Fruit fly (Drosophila melanogaster) whole organism, embryonic: ENCODE results near the gene CG8507.

Experiments
- Awh ChIP-seq: fragments of 200-800 bp; sonication (Bioruptor generic); IDR thresholded peaks from 2 replicates; pipeline ENCODE4, ENCODE4 v1.3.6; 2022; ENCODE audit warnings: missing biosample characterization, missing genetic modification characterization
- CG10267 ChIP-seq: fragments of 200-800 bp; sonication (Bioruptor generic); optimal IDR thresholded peaks from 2 replicates; lab custom pipeline; 2018; ENCODE audit warnings: missing biosample characterization, mild to moderate bottlenecking, missing genetic modification characterization, moderate library complexity
- CG10462 ChIP-seq: fragments of 200-800 bp; sonication (Bioruptor generic); optimal IDR thresholded peaks from 2 replicates; lab custom pipeline; 2016; ENCODE audit warnings: missing biosample characterization, missing genetic modification characterization
- CG10543 ChIP-seq: fragments of 200-800 bp; sonication (Bioruptor generic); optimal IDR thresholded peaks from 3 replicates; lab custom pipeline; 2017; ENCODE audit warnings: missing biosample characterization, mild to moderate bottlenecking, missing genetic modification characterization, moderate library complexity
- CG12071 ChIP-seq: fragments of 200-800 bp; sonication (Bioruptor generic); optimal IDR thresholded peaks from 3 replicates; lab custom pipeline; 2018; ENCODE audit warnings: missing biosample characterization, mild to moderate bottlenecking, missing genetic modification characterization
- CG12299 ChIP-seq: fragments of 200-800 bp; sonication (Bioruptor generic); optimal IDR thresholded peaks from 2 replicates; lab custom pipeline; 2018; ENCODE audit warnings: missing biosample characterization, mild to moderate bottlenecking, missing genetic modification characterization
- CG15479 ChIP-seq: fragments of 200-800 bp; sonication (Bioruptor generic); optimal IDR thresholded peaks from 3 replicates; lab custom pipeline; 2019; ENCODE audit warnings: missing biosample characterization, mild to moderate bottlenecking, missing genetic modification characterization, moderate library complexity
- CG16779 ChIP-seq: fragments of 200-800 bp; sonication (Bioruptor generic); IDR thresholded peaks from 2 replicates; pipeline ENCODE4 v1.3.6; 2022; ENCODE audit warnings: missing biosample characterization, missing genetic modification characterization
- CG17361 ChIP-seq: fragments of 200-800 bp; sonication (Bioruptor generic); IDR thresholded peaks from 3 replicates; pipeline ENCODE4 v1.3.6; 2022; ENCODE audit warnings: missing biosample characterization, missing genetic modification characterization
- CG17568 ChIP-seq: fragments of 200-800 bp; sonication (Bioruptor generic); optimal IDR thresholded peaks from 2 replicates; lab custom pipeline; 2018; ENCODE audit warnings: missing biosample characterization, mild to moderate bottlenecking, missing genetic modification characterization, moderate library complexity
- CG17802 ChIP-seq: fragments of 200-800 bp; sonication (Bioruptor generic); optimal IDR thresholded peaks from 2 replicates; lab custom pipeline; 2018; ENCODE audit warnings: missing biosample characterization, mild to moderate bottlenecking, missing genetic modification characterization, moderate library complexity
- CG18764 ChIP-seq: fragments of 200-800 bp; sonication (Bioruptor generic); optimal IDR thresholded peaks from 3 replicates; lab custom pipeline; 2016; ENCODE audit warnings: missing biosample characterization, missing genetic modification characterization
- CG32772 ChIP-seq: fragments of 200-800 bp; sonication (Bioruptor generic); IDR thresholded peaks from 2 replicates; pipeline ENCODE4 v1.3.6; 2022; ENCODE audit warnings: missing biosample characterization, missing genetic modification characterization
- CG43689 ChIP-seq: fragments of 200-800 bp; sonication (Bioruptor generic); IDR thresholded peaks from 2 replicates; pipeline ENCODE4 v1.3.6; 2022; ENCODE audit warnings: missing biosample characterization, missing genetic modification characterization
- CG4730 ChIP-seq: fragments of 200-800 bp; sonication (Bioruptor generic); IDR thresholded peaks from 2 replicates; pipeline ENCODE4 v1.3.6; 2022; ENCODE audit warnings: missing biosample characterization, missing genetic modification characterization
- CG4854 ChIP-seq: fragments of 200-800 bp; sonication (Bioruptor generic); optimal IDR thresholded peaks from 2 replicates; lab custom pipeline; 2016; ENCODE audit warnings: missing biosample characterization, missing genetic modification characterization, inconsistent platforms
- CG9932 ChIP-seq: fragments of 200-800 bp; sonication (Bioruptor generic); IDR thresholded peaks from 2 replicates; pipeline ENCODE4 v1.3.6; 2022; ENCODE audit warnings: missing biosample characterization, missing genetic modification characterization
- Dad ChIP-seq: fragments of 200-800 bp; sonication (Bioruptor generic); optimal IDR thresholded peaks from 3 replicates; lab custom pipeline; 2016; ENCODE audit warnings: missing biosample characterization, missing genetic modification characterization
- Deaf1 ChIP-seq: fragments of 200-800 bp; optimal IDR thresholded peaks from 3 replicates; lab custom pipeline; 2019; ENCODE audit warnings: missing biosample characterization, mild to moderate bottlenecking, missing genetic modification characterization, moderate library complexity
- Dfd ChIP-seq, 2 experiments: fragments of >200 bp; optimal IDR thresholded peaks; 2 replicates each; lab custom pipeline; 2017; ENCODE audit warnings: missing biosample characterization in 2 of 2, missing genetic modification characterization in 2 of 2
- Doc3 ChIP-seq: fragments of 200-800 bp; sonication (Bioruptor generic); IDR thresholded peaks from 3 replicates; pipeline ENCODE4 v1.3.6; 2022; ENCODE audit warnings: missing biosample characterization, missing genetic modification characterization; ENCODE audit not compliant: partially characterized antibody
- Drgx ChIP-seq: fragments of 200-800 bp; sonication (Bioruptor generic); IDR thresholded peaks from 2 replicates; pipeline ENCODE4 v1.3.6; 2022; ENCODE audit warnings: missing biosample characterization, missing genetic modification characterization
- Fer1 ChIP-seq: fragments of 200-800 bp; sonication (Bioruptor generic); optimal IDR thresholded peaks from 2 replicates; lab custom pipeline; 2017; ENCODE audit warnings: missing biosample characterization, mild to moderate bottlenecking, missing genetic modification characterization
- Gsc ChIP-seq: fragments of 200-800 bp; sonication (Bioruptor generic); IDR thresholded peaks from 2 replicates; pipeline ENCODE4 v1.3.6; 2022; ENCODE audit warnings: missing biosample characterization, missing genetic modification characterization
- H15 ChIP-seq: fragments of 200-800 bp; sonication (Bioruptor generic); IDR thresholded peaks from 3 replicates; pipeline ENCODE4 v1.3.6; 2022; ENCODE audit warnings: missing biosample characterization, missing genetic modification characterization
- HLH3B ChIP-seq: fragments of 200-800 bp; sonication (Bioruptor generic); IDR thresholded peaks from 2 replicates; pipeline ENCODE4 v1.3.6; 2022; ENCODE audit warnings: missing biosample characterization, missing genetic modification characterization
- MESR4 ChIP-seq: fragments of 200-800 bp; sonication (Bioruptor generic); optimal IDR thresholded peaks from 2 replicates; lab custom pipeline; 2018; ENCODE audit warnings: missing biosample characterization, mild to moderate bottlenecking, missing genetic modification characterization, moderate library complexity
- Meics ChIP-seq: fragments of 200-800 bp; sonication (Bioruptor generic); optimal IDR thresholded peaks from 2 replicates; lab custom pipeline; 2017; ENCODE audit warnings: missing biosample characterization, mild to moderate bottlenecking, missing genetic modification characterization
- Nf-YC ChIP-seq: fragments of 200-800 bp; optimal IDR thresholded peaks from 3 replicates; lab custom pipeline; 2019; ENCODE audit warnings: missing biosample characterization, mild to moderate bottlenecking, missing genetic modification characterization, moderate library complexity
- Oaz ChIP-seq: fragments of 200-800 bp; sonication (Bioruptor generic); IDR thresholded peaks from 2 replicates; pipeline ENCODE4 v1.3.6; 2022; ENCODE audit warnings: missing biosample characterization, missing genetic modification characterization
- PHDP ChIP-seq: fragments of 200-800 bp; sonication (Bioruptor generic); optimal IDR thresholded peaks from 3 replicates; lab custom pipeline; 2018; ENCODE audit warnings: missing biosample characterization, mild to moderate bottlenecking, missing genetic modification characterization, moderate library complexity
- Rx ChIP-seq: fragments of 200-800 bp; sonication (Bioruptor generic); IDR thresholded peaks from 2 replicates; pipeline ENCODE4 v1.3.6; 2022; ENCODE audit warnings: missing biosample characterization, missing genetic modification characterization
- Six4 ChIP-seq: fragments of 200-800 bp; sonication (Bioruptor generic); optimal IDR thresholded peaks from 2 replicates; lab custom pipeline; 2016; ENCODE audit warnings: missing biosample characterization, missing genetic modification characterization
- ac ChIP-seq: fragments of 200-800 bp; sonication (Bioruptor generic); optimal IDR thresholded peaks from 3 replicates; lab custom pipeline; 2017; ENCODE audit warnings: missing biosample characterization, mild to moderate bottlenecking, missing genetic modification characterization
- bigmax ChIP-seq: fragments of 200-800 bp; sonication (Bioruptor generic); optimal IDR thresholded peaks from 2 replicates; lab custom pipeline; 2018; ENCODE audit warnings: missing biosample characterization, mild to moderate bottlenecking, missing genetic modification characterization
- cas ChIP-seq: fragments of 200-800 bp; sonication (Bioruptor generic); IDR thresholded peaks from 2 replicates; pipeline ENCODE4 v1.3.6; 2022; ENCODE audit warnings: missing biosample characterization, missing genetic modification characterization
- chn ChIP-seq: fragments of 200-800 bp; sonication (Bioruptor generic); optimal IDR thresholded peaks from 2 replicates; lab custom pipeline; 2016; ENCODE audit warnings: missing biosample characterization, missing genetic modification characterization
- crp ChIP-seq, 2 experiments: fragments of 200-800 bp; sonication (Bioruptor generic); optimal IDR thresholded peaks; 2 replicates in 1 of 2; 3 replicates in 1 of 2; lab custom pipeline; 2017; ENCODE audit warnings: missing biosample characterization in 2 of 2, missing genetic modification characterization in 2 of 2, mild to moderate bottlenecking in 1 of 2, moderate library complexity in 1 of 2
- danr ChIP-seq: fragments of 200-800 bp; sonication (Bioruptor generic); IDR thresholded peaks from 2 replicates; pipeline ENCODE4 v1.3.6; 2022; ENCODE audit warnings: missing biosample characterization, missing genetic modification characterization
- gt ChIP-seq: fragments of 200-800 bp; sonication (Bioruptor generic); IDR thresholded peaks from 2 replicates; pipeline ENCODE4 v1.3.6; 2022; ENCODE audit warnings: missing biosample characterization, missing genetic modification characterization
- h ChIP-seq: fragments of >200 bp; optimal IDR thresholded peaks from 2 replicates; lab custom pipeline; 2017
- ken ChIP-seq: fragments of 200-800 bp; sonication (Bioruptor generic); IDR thresholded peaks from 3 replicates; pipeline ENCODE4 v1.3.6; 2022; ENCODE audit warnings: missing biosample characterization, missing genetic modification characterization
- nerfin-2 ChIP-seq: fragments of 200-800 bp; sonication (Bioruptor generic); IDR thresholded peaks from 2 replicates; pipeline ENCODE4 v1.3.6; 2022; ENCODE audit warnings: missing biosample characterization, missing genetic modification characterization; ENCODE audit not compliant: partially characterized antibody
- nmo ChIP-seq: fragments of 200-800 bp; sonication (Bioruptor generic); optimal IDR thresholded peaks from 2 replicates; lab custom pipeline; 2018; ENCODE audit warnings: missing biosample characterization, mild to moderate bottlenecking, missing genetic modification characterization, moderate library complexity
- oc ChIP-seq: fragments of 200-800 bp; sonication (Bioruptor generic); optimal IDR thresholded peaks from 2 replicates; lab custom pipeline; 2018; ENCODE audit warnings: missing biosample characterization, mild to moderate bottlenecking, missing genetic modification characterization, moderate library complexity
- pfk ChIP-seq: fragments of 200-800 bp; sonication (Bioruptor generic); optimal IDR thresholded peaks from 2 replicates; lab custom pipeline; 2018; ENCODE audit warnings: missing biosample characterization, mild to moderate bottlenecking, missing genetic modification characterization, moderate library complexity
- row ChIP-seq: fragments of 200-800 bp; sonication (Bioruptor generic); IDR thresholded peaks from 3 replicates; pipeline ENCODE4 v1.3.6; 2022; ENCODE audit warnings: missing biosample characterization, missing genetic modification characterization
- sd ChIP-seq: fragments of 200-800 bp; sonication (Bioruptor generic); optimal IDR thresholded peaks from 3 replicates; lab custom pipeline; 2018; ENCODE audit warnings: missing biosample characterization, mild to moderate bottlenecking, missing genetic modification characterization, moderate library complexity
- sens ChIP-seq: fragments of 200-800 bp; sonication (Bioruptor generic); peaks from one replicate; lab custom pipeline; 2016; ENCODE audit warnings: missing biosample characterization, missing genetic modification characterization
- sens-2 ChIP-seq: fragments of 200-800 bp; sonication (Bioruptor generic); IDR thresholded peaks from 2 replicates; pipeline ENCODE4 v1.3.6; 2022; ENCODE audit warnings: missing biosample characterization, missing genetic modification characterization
- tx ChIP-seq: fragments of 200-800 bp; sonication (Bioruptor generic); optimal IDR thresholded peaks from 2 replicates; lab custom pipeline; 2016; ENCODE audit warnings: missing biosample characterization, missing genetic modification characterization
- zen ChIP-seq: fragments of 200-800 bp; sonication (Bioruptor generic); optimal IDR thresholded peaks from 3 replicates; lab custom pipeline; 2018; ENCODE audit warnings: missing biosample characterization, mild to moderate bottlenecking, missing genetic modification characterization, moderate library complexity

Gene CG8507

DNA sequence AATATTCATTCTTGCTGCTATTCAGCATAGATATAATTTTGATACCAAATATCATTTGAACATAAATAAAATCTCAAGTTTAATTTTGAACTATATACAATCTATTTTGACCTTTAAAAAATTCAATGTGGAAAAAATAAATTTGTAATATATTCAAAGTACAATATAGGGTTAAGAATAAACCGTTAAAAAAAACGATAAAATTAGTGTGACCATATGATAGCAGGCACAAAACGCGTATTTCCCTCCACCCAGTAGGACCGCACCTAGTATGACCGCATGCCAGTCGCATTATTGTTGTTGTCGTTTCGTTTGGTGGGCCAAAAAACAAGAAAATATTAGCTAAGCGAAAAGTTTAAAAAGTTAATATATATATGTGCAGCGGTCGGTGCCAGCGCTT is 1.7 kb downstream of the CG8507 start, which contains the start of gene CG8516 (continued):
- TF ChIP-seq PHDP (tag; lab: Kevin White, UChicago), result peak; percentile 6
- no peak for TF ChIP-seq h
- TF ChIP-seq chn (GFP tag; lab: Kevin White, UChicago), result no peak
- TF ChIP-seq CG10267 (tag; lab: Kevin White, UChicago), result peak; percentile 51
- no peak for TF ChIP-seq CG17568 (GFP tag; lab: Kevin White, UChicago)
- no peak for TF ChIP-seq tx (GFP tag; lab: Kevin White, UChicago)
- peak; percentile 38 for TF ChIP-seq bigmax
- 0 out of 3 replicates have a peak, but pooled peaks have one; percentile 15 for TF ChIP-seq CG17361 (GFP tag; lab: Robert Waterston, UW)
- no peak for TF ChIP-seq CG12071 (GFP tag; lab: Kevin White, UChicago)
- peak; percentile 64 for TF ChIP-seq row (GFP tag; lab: Robert Waterston, UW)
- TF ChIP-seq CG10462, result peak; percentile 17
- TF ChIP-seq Awh (GFP tag; lab: Robert Waterston, UW), result no peak
- no peak for TF ChIP-seq Six4
- 0 out of 2 replicates have a peak, but pooled peaks have one; percentile 24 for TF ChIP-seq CG32772 (GFP tag; lab: Robert Waterston, UW)
- no peak for TF ChIP-seq CG16779 (GFP tag; lab: Robert Waterston, UW)
- no peak for TF ChIP-seq crp (GFP tag; optimal IDR thresholded peaks at IDR 0.05; lab: Kevin White, UChicago)
- no peak for TF ChIP-seq danr (GFP tag; lab: Robert Waterston, UW)
- no peak for TF ChIP-seq CG17802
- 0 out of 2 replicates have a peak, but pooled peaks have one; percentile 11 for TF ChIP-seq Drgx
- TF ChIP-seq Doc3 (GFP tag; lab: Robert Waterston, UW), result no peak
- no peak for TF ChIP-seq ken (GFP tag; lab: Robert Waterston, UW)
- TF ChIP-seq nerfin-2 (GFP tag; lab: Robert Waterston, UW), result no peak
- peak; percentile 37; the same call in 1 of the 2 replicates for TF ChIP-seq CG9932
- no peak for TF ChIP-seq CG4730 (GFP tag; lab: Robert Waterston, UW)
- no peak for TF ChIP-seq cas (GFP tag; lab: Robert Waterston, UW)
- no peak for TF ChIP-seq CG10543 (GFP tag; lab: Kevin White, UChicago)
- TF ChIP-seq zen (tag; lab: Kevin White, UChicago), result peak; percentile 14
- TF ChIP-seq ac (GFP tag; lab: Kevin White, UChicago), result no peak
- TF ChIP-seq sens, result peak; percentile 68
- TF ChIP-seq Gsc (GFP tag; lab: Robert Waterston, UW), result no peak
- TF ChIP-seq sd (tag; lab: Kevin White, UChicago), result no peak
- TF ChIP-seq H15 (GFP tag; lab: Robert Waterston, UW), result no peak
- TF ChIP-seq CG4854, result no peak
- TF ChIP-seq CG12299, result no peak
- no peak for TF ChIP-seq Deaf1 (tag; lab: Kevin White, UChicago)
- TF ChIP-seq Meics (GFP tag; lab: Kevin White, UChicago), result peak; percentile 0
- no peak for TF ChIP-seq CG43689 (GFP tag; lab: Robert Waterston, UW)
- no peak for TF ChIP-seq Dad (GFP tag; lab: Kevin White, UChicago)
- TF ChIP-seq Fer1 (GFP tag; lab: Kevin White, UChicago), result no peak
- no peak for TF ChIP-seq Rx (GFP tag; lab: Robert Waterston, UW)
- TF ChIP-seq nmo (GFP tag; lab: Kevin White, UChicago), result peak; percentile 36
- no peak for TF ChIP-seq pfk (GFP tag; lab: Kevin White, UChicago)
- TF ChIP-seq HLH3B (GFP tag; lab: Robert Waterston, UW), result no peak
- TF ChIP-seq CG18764 (GFP tag; lab: Kevin White, UChicago), result no peak
- peak; percentile 74 for TF ChIP-seq MESR4 (GFP tag; lab: Kevin White, UChicago)
- TF ChIP-seq oc (tag; lab: Kevin White, UChicago), result no peak
- TF ChIP-seq gt (GFP tag; lab: Robert Waterston, UW), result no peak
- TF ChIP-seq Dfd (GFP tag; optimal IDR thresholded peaks at IDR 0.05; lab: Kevin White, UChicago), result no peak
- TF ChIP-seq CG15479 (GFP tag; lab: Kevin White, UChicago), result no peak
- no peak for TF ChIP-seq Oaz (GFP tag; lab: Robert Waterston, UW)
- no peak for TF ChIP-seq sens-2
- TF ChIP-seq Nf-YC (tag; lab: Kevin White, UChicago), result no peak
